Fruit fly (Drosophila melanogaster): Measurements from ENCODE around the gene REPTOR.

The REPTOR gene

DNA sequence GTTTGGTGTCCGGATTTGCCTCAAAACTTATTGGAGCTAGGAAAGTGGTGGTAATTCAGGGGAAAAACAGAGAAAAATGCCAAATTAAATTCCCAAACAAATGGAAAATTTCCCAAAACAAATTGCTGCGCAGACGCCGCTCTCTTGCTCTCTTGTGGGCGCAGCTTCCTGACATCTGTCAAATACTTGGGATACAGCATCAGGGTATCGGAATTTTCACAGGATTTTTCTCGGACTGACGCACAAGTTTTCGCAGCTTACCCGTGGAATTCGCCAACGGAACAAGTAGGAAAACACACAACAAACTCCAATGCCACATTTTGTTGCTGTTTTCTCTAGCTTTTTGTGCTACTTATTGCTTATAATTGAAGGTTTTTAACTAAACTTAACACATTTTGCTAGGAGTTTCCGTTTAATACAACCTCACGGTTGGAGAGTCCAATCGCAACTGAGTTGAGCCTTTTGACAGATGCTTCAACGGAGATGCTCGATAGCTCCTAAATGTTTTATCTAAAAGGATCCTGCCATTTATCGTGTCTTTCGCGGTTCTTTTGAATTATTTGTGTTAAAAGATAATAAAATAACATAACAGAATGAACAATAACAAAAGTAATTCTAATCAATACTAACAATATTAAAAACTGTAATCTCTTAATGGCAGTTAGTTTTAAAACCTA lies 67.9 kb downstream of the REPTOR start, which contains the start of the genes nAChRbeta2 and DZIP1:
Gene nAChRbeta2 (minus strand): TSS at position 455 of the 677 bp plus-strand sequence.
Gene DZIP1 (plus strand): TSS at position 627 of the 677 bp plus-strand sequence.
- TF ChIP-seq noc (tag; optimal IDR thresholded peaks at IDR 0.05), result no peak

All from whole organism, larva.